2 fruit fly cellular contexts compared by ENCODE assay signal in the genomic region with DNA sequence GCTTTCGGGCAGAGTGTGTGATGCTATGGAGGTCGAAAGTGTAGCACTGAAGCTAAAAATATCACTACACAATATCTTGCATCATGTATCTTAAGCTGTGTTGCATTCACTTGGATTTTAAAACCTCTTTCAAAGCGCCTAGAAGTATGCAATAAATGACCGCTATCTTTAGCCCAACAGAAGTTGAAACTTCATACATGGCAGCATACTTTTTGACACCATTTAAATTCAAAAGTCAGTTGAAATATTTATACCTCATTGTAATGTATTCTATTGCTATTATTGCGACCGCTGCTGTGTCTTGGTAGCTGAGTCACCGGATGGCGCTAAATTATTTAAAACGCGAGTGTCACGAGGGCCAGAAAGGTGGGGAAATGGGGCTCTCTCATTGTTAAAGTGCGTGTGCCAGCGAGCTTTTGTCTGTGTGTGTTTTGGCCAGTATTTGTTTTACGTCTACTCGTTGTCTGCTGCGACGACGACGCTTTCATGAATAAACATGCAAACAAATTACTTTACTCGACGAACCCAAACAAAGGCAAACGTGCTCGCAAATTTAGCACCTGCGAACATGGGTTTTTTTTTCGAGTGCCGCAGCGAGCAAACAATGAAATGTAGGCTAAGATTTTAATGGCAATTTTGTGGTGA.
TF ChIP-seq lines count a peak whose summit lies in the region.

No protein-coding gene starts in this region.

TF ChIP-seq in whole organism, embryonic, 481 proteins besides CTCF, POLR2A, EP300 and RAD21 (continued from another document):
- peak; percentile 20 for TF ChIP-seq CG7556 (GFP tag; optimal IDR thresholded peaks at IDR 0.05; lab: Kevin White, UChicago)
- no peak for TF ChIP-seq MTF-1 (GFP tag; optimal IDR thresholded peaks at IDR 0.05; lab: Kevin White, UChicago; ENCODE audit: borderline replicate concordance)
- no peak for TF ChIP-seq ro (GFP tag; IDR thresholded peaks at IDR 0.05; lab: Robert Waterston, UW)
- peak; percentile 6 for TF ChIP-seq CG15514 (GFP tag; optimal IDR thresholded peaks at IDR 0.05; lab: Kevin White, UChicago)
- TF ChIP-seq CG14965 (GFP tag; optimal IDR thresholded peaks at IDR 0.05; lab: Kevin White, UChicago; ENCODE audit: borderline replicate concordance), result no peak
- TF ChIP-seq p53 (GFP tag; optimal IDR thresholded peaks at IDR 0.05; lab: Kevin White, UChicago), result peak; percentile 32
- TF ChIP-seq CG14860 (GFP tag; IDR thresholded peaks at IDR 0.05; lab: Robert Waterston, UW; ENCODE audit: partially characterized antibody), result no peak
- TF ChIP-seq sc (optimal IDR thresholded peaks at IDR 0.05; lab: Kevin White, UChicago), result no peak
- TF ChIP-seq sc (GFP tag; optimal IDR thresholded peaks at IDR 0.05; lab: Kevin White, UChicago), result no peak
- TF ChIP-seq CG3065 (GFP tag; optimal IDR thresholded peaks at IDR 0.05; lab: Kevin White, UChicago), result no peak
- TF ChIP-seq cg (GFP tag; optimal IDR thresholded peaks at IDR 0.05; lab: Kevin White, UChicago), result no peak
- peak; percentile 80 for TF ChIP-seq CG17612 (GFP tag; IDR thresholded peaks at IDR 0.05; lab: Robert Waterston, UW)
- TF ChIP-seq Hmr (GFP tag; optimal IDR thresholded peaks at IDR 0.05; lab: Kevin White, UChicago), result peak; percentile 28
- TF ChIP-seq CG6254 (GFP tag; optimal IDR thresholded peaks at IDR 0.05; lab: Kevin White, UChicago), result no peak
- no peak for TF ChIP-seq Hr39 (optimal IDR thresholded peaks at IDR 0.05; lab: Kevin White, UChicago)
- TF ChIP-seq Dek (tag; optimal IDR thresholded peaks at IDR 0.05; lab: Kevin White, UChicago), result no peak
- no peak for TF ChIP-seq CG2889 (GFP tag; IDR thresholded peaks at IDR 0.05; lab: Robert Waterston, UW)
- peak; percentile 66 for TF ChIP-seq Med (GFP tag; lab: Kevin White, UChicago)
- TF ChIP-seq lab (GFP tag; optimal IDR thresholded peaks at IDR 0.05; lab: Kevin White, UChicago), result peak; percentile 24
- no peak for TF ChIP-seq ken (GFP tag; IDR thresholded peaks at IDR 0.05; lab: Robert Waterston, UW)
- peak; percentile 21 for TF ChIP-seq dmrt99B (tag; optimal IDR thresholded peaks at IDR 0.05; lab: Kevin White, UChicago)
- no peak for TF ChIP-seq Hmx (GFP tag; optimal IDR thresholded peaks at IDR 0.05; lab: Kevin White, UChicago)
- peak; percentile 6 for TF ChIP-seq CG7839 (tag; optimal IDR thresholded peaks at IDR 0.05; lab: Kevin White, UChicago)
- TF ChIP-seq CG10565 (GFP tag; optimal IDR thresholded peaks at IDR 0.05; lab: Kevin White, UChicago), result no peak
- TF ChIP-seq Max (GFP tag; optimal IDR thresholded peaks at IDR 0.05; lab: Kevin White, UChicago), result no peak
- TF ChIP-seq CG18599 (GFP tag; optimal IDR thresholded peaks at IDR 0.05; lab: Kevin White, UChicago), result peak; percentile 12
- no peak for TF ChIP-seq Optix (GFP tag; IDR thresholded peaks at IDR 0.05; lab: Robert Waterston, UW)
- TF ChIP-seq ap (GFP tag; IDR thresholded peaks at IDR 0.05; lab: Robert Waterston, UW), result no peak
- no peak for TF ChIP-seq Vsx1 (GFP tag; optimal IDR thresholded peaks at IDR 0.05; lab: Kevin White, UChicago)
- no peak for TF ChIP-seq Nf-YC (tag; optimal IDR thresholded peaks at IDR 0.05; lab: Kevin White, UChicago)
- TF ChIP-seq ATbp (GFP tag; optimal IDR thresholded peaks at IDR 0.05; lab: Kevin White, UChicago), result peak; percentile 36
- TF ChIP-seq CG3838 (GFP tag; optimal IDR thresholded peaks at IDR 0.05; lab: Kevin White, UChicago), result no peak
- TF ChIP-seq kay (GFP tag; optimal IDR thresholded peaks at IDR 0.05; lab: Kevin White, UChicago), result peak; percentile 26
- no peak for TF ChIP-seq ssp (GFP tag; IDR thresholded peaks at IDR 0.05; lab: Robert Waterston, UW)
- peak; percentile 7; the same call in 1 of the 2 replicates for TF ChIP-seq E2f2 (GFP tag; IDR thresholded peaks at IDR 0.05; lab: Robert Waterston, UW)
- no peak for TF ChIP-seq tx (GFP tag; optimal IDR thresholded peaks at IDR 0.05; lab: Kevin White, UChicago)
- no peak for TF ChIP-seq CG16815 (GFP tag; optimal IDR thresholded peaks at IDR 0.05; lab: Kevin White, UChicago)
- no peak for TF ChIP-seq CG4820 (GFP tag; optimal IDR thresholded peaks at IDR 0.05; lab: Kevin White, UChicago)
- 0 out of 2 replicates have a peak, but pooled peaks have one; percentile 10 for TF ChIP-seq esg (GFP tag; conservative IDR thresholded peaks at IDR 0.05; lab: Robert Waterston, UW)
- TF ChIP-seq btn (GFP tag; optimal IDR thresholded peaks at IDR 0.05; lab: Kevin White, UChicago), result no peak
- TF ChIP-seq zen2 (GFP tag; IDR thresholded peaks at IDR 0.05; lab: Robert Waterston, UW; ENCODE audit: partially characterized antibody), result no peak
- TF ChIP-seq CG8290 (GFP tag; optimal IDR thresholded peaks at IDR 0.05; lab: Kevin White, UChicago), result peak; percentile 83
- peak in 1 of 2 experiments; percentile 72 for TF ChIP-seq CG8290 (tag; optimal IDR thresholded peaks at IDR 0.05; lab: Kevin White, UChicago)
- TF ChIP-seq pita (GFP tag; optimal IDR thresholded peaks at IDR 0.05; lab: Kevin White, UChicago), result no peak
- no peak for TF ChIP-seq fd96Cb (tag; optimal IDR thresholded peaks at IDR 0.05; lab: Kevin White, UChicago)
- TF ChIP-seq Ptx1 (GFP tag; IDR thresholded peaks at IDR 0.05; lab: Robert Waterston, UW), result no peak
- TF ChIP-seq CG30020 (tag; optimal IDR thresholded peaks at IDR 0.05; lab: Kevin White, UChicago), result no peak
- TF ChIP-seq CG9797 (GFP tag; optimal IDR thresholded peaks at IDR 0.05; lab: Kevin White, UChicago), result no peak
- TF ChIP-seq Jarid2 (GFP tag; optimal IDR thresholded peaks at IDR 0.05; lab: Kevin White, UChicago), result no peak
- TF ChIP-seq her (GFP tag; optimal IDR thresholded peaks at IDR 0.05; lab: Kevin White, UChicago), result no peak
- TF ChIP-seq pan (optimal IDR thresholded peaks at IDR 0.05; lab: Kevin White, UChicago), result no peak
- TF ChIP-seq pan (GFP tag; optimal IDR thresholded peaks at IDR 0.05 in 1 of 2, IDR thresholded peaks at IDR 0.05 in 1 of 2), result peak in 1 of 2 experiments; percentile 8
- no peak for TF ChIP-seq crc (GFP tag; optimal IDR thresholded peaks at IDR 0.05; lab: Kevin White, UChicago)
- no peak for TF ChIP-seq h (optimal IDR thresholded peaks at IDR 0.05; lab: Kevin White, UChicago)
- TF ChIP-seq B-H2 (GFP tag; optimal IDR thresholded peaks at IDR 0.05; lab: Kevin White, UChicago), result no peak
- TF ChIP-seq hkb (optimal IDR thresholded peaks at IDR 0.05; lab: Kevin White, UChicago), result no peak
- 0 out of 2 replicates have a peak, but pooled peaks have one; percentile 20 for TF ChIP-seq hkb (GFP tag; IDR thresholded peaks at IDR 0.05; lab: Robert Waterston, UW)

TF ChIP-seq in whole organism, prepupa, 60 proteins besides CTCF, POLR2A, EP300 and RAD21 (continued from another document):
- peak; percentile 19 for TF ChIP-seq esn (GFP tag; optimal IDR thresholded peaks at IDR 0.05; lab: Kevin White, UChicago)
- TF ChIP-seq CG3919 (GFP tag; optimal IDR thresholded peaks at IDR 0.05; lab: Kevin White, UChicago), result no peak
- no peak for TF ChIP-seq CG9139 (GFP tag; optimal IDR thresholded peaks at IDR 0.05; lab: Kevin White, UChicago)
- no peak for TF ChIP-seq CG11294 (GFP tag; IDR thresholded peaks at IDR 0.05; lab: Robert Waterston, UW)
- TF ChIP-seq net (GFP tag; optimal IDR thresholded peaks at IDR 0.05; lab: Kevin White, UChicago), result no peak
- no peak for TF ChIP-seq dsx (GFP tag; optimal IDR thresholded peaks at IDR 0.05; lab: Kevin White, UChicago; ENCODE audit: poor library complexity, severe bottlenecking)
- TF ChIP-seq CG6163 (GFP tag; IDR thresholded peaks at IDR 0.05; lab: Robert Waterston, UW), result no peak
- TF ChIP-seq CG15336 (GFP tag; IDR thresholded peaks at IDR 0.05; lab: Robert Waterston, UW), result peak; percentile 37
- no peak for TF ChIP-seq cyc (GFP tag; optimal IDR thresholded peaks at IDR 0.05; lab: Kevin White, UChicago)
- TF ChIP-seq salr (GFP tag; optimal IDR thresholded peaks at IDR 0.05; lab: Kevin White, UChicago), result no peak
- no peak for TF ChIP-seq CG6854 (GFP tag; optimal IDR thresholded peaks at IDR 0.05; lab: Kevin White, UChicago)
- no peak for TF ChIP-seq Sox15 (GFP tag; optimal IDR thresholded peaks at IDR 0.05; lab: Kevin White, UChicago)
- no peak for TF ChIP-seq Gug (GFP tag; IDR thresholded peaks at IDR 0.05; lab: Robert Waterston, UW)
- no peak for TF ChIP-seq CG7368 (GFP tag; optimal IDR thresholded peaks at IDR 0.05; lab: Kevin White, UChicago)
- TF ChIP-seq vri (GFP tag; optimal IDR thresholded peaks at IDR 0.05; lab: Kevin White, UChicago), result no peak
- no peak for TF ChIP-seq CG4318 (GFP tag; optimal IDR thresholded peaks at IDR 0.05; lab: Kevin White, UChicago)
- peak; percentile 55 for TF ChIP-seq Eip78C (GFP tag; lab: Kevin White, UChicago)
- TF ChIP-seq CG11762 (GFP tag; optimal IDR thresholded peaks at IDR 0.05; lab: Kevin White, UChicago; ENCODE audit: insufficient read depth), result no peak
- TF ChIP-seq pdm3 (GFP tag; optimal IDR thresholded peaks at IDR 0.05; lab: Kevin White, UChicago), result no peak
- no peak for TF ChIP-seq Lpt (GFP tag; optimal IDR thresholded peaks at IDR 0.05; lab: Kevin White, UChicago)
- peak; percentile 7 for TF ChIP-seq Sox102F (GFP tag; optimal IDR thresholded peaks at IDR 0.05; lab: Kevin White, UChicago)
- TF ChIP-seq svp (GFP tag; lab: Kevin White, UChicago), result peak; percentile 31
- no peak for TF ChIP-seq CG10669 (GFP tag; optimal IDR thresholded peaks at IDR 0.05; lab: Kevin White, UChicago)
- no peak for TF ChIP-seq lz (GFP tag; optimal IDR thresholded peaks at IDR 0.05; lab: Kevin White, UChicago)
- TF ChIP-seq Smox (GFP tag; optimal IDR thresholded peaks at IDR 0.05; lab: Kevin White, UChicago), result no peak
- TF ChIP-seq CG34406 (GFP tag; optimal IDR thresholded peaks at IDR 0.05; lab: Kevin White, UChicago), result no peak
